Fruit fly (Drosophila melanogaster) Kc167 (cell line): ENCODE data around the gene CG4594.

Experiments
- Myc ChIP-seq: fragments of >200 bp; optimal IDR thresholded peaks from 2 replicates; lab custom pipeline; 2017; ENCODE audit warnings: missing external identifiers
- Sin3A ChIP-seq: fragments of >200 bp; optimal IDR thresholded peaks from 2 replicates; lab custom pipeline; 2018; ENCODE audit warnings: missing external identifiers
- h ChIP-seq: fragments of >200 bp; optimal IDR thresholded peaks from 3 replicates; lab custom pipeline; 2018; ENCODE audit warnings: missing external identifiers
- insv ChIP-seq: fragments of >200 bp; optimal IDR thresholded peaks from 3 replicates; lab custom pipeline; 2018; ENCODE audit warnings: missing external identifiers
- psq ChIP-seq: fragments of >200 bp; optimal IDR thresholded peaks from 2 replicates; lab custom pipeline; 2017; ENCODE audit warnings: missing external identifiers
- ttk ChIP-seq: sonication (Bioruptor generic); optimal IDR thresholded peaks from 2 replicates; lab custom pipeline; 2017; ENCODE audit warnings: missing external identifiers

CG4594 gene

DNA sequence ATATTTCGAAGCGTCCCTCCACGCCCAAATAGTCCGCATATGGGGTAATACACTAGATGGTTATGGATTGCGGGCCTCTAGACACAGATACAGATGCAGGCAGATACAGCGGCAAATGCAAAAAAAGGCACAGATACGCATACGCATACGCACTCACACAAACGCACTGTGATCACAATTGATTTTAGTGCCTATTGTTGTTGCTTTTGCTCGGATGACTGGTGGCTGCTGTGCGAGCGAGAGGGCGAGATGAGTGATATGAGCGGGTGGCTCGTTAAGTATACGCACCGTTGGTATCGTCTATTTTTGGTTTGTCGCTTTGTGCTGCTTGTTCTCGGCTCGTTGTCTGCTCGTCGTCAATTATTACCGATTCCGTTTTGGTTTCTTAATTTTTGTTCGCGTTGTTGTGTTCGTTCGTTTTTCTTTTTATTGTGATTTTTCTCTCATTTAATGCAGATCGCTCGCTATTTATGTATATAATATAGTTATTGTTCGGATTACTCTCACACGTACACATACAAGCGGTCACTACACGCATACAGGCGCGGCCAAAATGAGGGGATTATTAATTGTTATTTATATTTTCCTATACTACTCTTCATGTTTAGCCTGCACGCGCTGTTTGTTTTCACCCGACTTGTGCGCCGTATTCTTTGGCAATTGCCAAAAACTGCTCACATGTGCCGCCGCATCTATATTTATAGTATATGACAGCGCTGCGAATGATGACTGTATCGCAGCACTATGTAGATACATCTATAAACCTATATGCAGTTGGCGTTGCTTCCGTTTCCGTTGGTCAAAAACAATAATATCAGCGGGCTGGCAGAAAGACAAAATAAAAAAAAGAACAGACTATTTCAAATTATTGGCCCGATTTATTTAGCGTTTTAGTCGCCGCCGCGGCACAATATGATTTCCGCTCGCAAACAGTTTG lies 12.4 kb upstream of the CG4594 start:
- TF ChIP-seq insv (lab: Kevin White, UChicago) (no peak), Myc (lab: Kevin White, UChicago) (no peak), ttk (lab: Kevin White, UChicago) (no peak), Sin3A (lab: Kevin White, UChicago) (no peak)

DNA sequence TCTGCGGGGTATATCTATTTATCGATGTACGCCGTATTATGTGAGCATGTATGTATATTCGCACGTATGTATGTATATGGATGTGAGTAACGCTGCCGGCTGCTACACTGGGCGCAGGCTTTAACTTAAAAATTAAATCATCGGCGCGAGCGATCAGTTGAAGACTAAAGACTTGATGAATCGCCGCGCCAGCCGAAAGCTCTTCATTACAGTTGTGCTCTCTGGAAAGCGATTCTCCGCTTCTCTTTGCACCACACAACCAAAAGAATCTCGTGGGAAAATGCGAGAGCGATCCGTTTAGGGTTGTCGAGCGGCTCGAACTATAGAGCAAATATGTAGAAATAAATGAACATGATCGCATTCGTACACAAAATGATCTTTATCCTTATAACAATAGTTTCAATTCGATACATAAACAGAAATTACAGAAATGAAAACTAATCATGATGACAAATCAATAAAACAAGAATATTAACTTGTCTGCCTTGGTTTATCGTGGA lies 11.4 kb upstream of the CG4594 start, which contains the start of gene CG13124:
Gene CG13124, minus strand, starts transcription at position 166 of the 500 bp plus-strand sequence.
- TF ChIP-seq insv (lab: Kevin White, UChicago), result no peak
- no peak for TF ChIP-seq Myc (lab: Kevin White, UChicago)
- TF ChIP-seq ttk (lab: Kevin White, UChicago), result no peak
- TF ChIP-seq h (lab: Kevin White, UChicago), result no peak
- TF ChIP-seq Sin3A (lab: Kevin White, UChicago), result no peak
- no peak for TF ChIP-seq psq (lab: Kevin White, UChicago)

DNA sequence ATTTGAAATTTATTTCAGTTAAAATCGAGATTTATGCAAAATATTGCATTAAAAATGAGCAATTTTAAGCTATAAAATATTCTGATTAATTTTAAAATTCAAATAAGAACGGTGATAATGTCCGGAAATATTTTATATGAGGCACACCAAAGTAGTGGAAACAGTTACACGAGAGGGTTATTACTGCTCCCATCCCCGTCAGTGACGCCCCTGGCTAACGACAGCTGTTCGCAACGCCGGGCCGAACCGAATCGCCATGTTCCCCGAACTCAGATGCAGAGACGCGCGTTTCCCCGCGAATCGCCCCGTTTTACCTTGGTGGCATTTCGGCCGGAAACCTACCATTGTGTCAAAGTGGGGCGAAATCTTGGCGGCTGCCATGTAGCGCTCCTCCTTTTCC lies 8.2 kb upstream of the CG4594 start:
- TF ChIP-seq psq (lab: Kevin White, UChicago), result no peak
- no peak for TF ChIP-seq insv (lab: Kevin White, UChicago)
- TF ChIP-seq h (lab: Kevin White, UChicago), result no peak
- TF ChIP-seq Sin3A (lab: Kevin White, UChicago), result no peak
- TF ChIP-seq Myc (lab: Kevin White, UChicago), result no peak
- TF ChIP-seq ttk (lab: Kevin White, UChicago), result no peak

DNA sequence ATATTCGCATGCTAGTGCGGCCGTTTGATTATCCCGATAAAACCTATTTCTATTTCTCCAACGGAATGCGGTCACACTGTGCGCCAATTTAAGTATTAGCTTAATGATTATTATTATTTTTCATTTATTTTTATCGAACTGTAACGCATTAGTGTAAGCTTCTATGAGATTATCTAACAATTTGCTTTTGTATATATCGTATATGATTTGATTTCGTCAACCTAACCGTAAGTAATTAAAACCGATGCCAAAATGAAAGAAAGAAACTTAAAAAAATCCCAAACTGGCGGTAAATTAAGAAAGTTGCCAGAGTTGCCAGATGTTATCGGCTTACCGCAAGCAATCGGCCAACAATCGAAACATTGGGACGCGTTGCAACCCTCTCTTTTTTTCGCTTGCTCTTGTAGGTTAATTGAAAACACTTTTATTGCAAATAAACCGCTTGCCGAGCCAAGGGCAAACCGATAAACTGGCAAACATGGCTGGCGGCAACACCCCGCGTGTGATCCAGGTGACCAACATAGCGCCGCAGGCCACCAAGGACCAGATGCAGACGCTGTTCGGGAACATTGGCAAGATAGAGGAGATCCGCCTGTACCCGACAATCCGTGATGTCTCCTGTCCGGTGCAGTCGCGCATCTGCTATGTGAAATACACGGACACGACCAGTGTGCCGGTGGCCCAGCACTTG lies 7.2 kb upstream of the CG4594 start, which contains the start of the genes Etl1 and Srp54:
Gene Etl1, minus strand, starts transcription at position 39 of the 691 bp plus-strand sequence.
Gene Srp54, plus strand, starts transcription at position 342 of the 691 bp plus-strand sequence.
- TF ChIP-seq psq (lab: Kevin White, UChicago), result no peak
- no peak for TF ChIP-seq insv (lab: Kevin White, UChicago)
- no peak for TF ChIP-seq Sin3A (lab: Kevin White, UChicago)
- TF ChIP-seq ttk (lab: Kevin White, UChicago), result no peak
- no peak for TF ChIP-seq h (lab: Kevin White, UChicago)
- no peak for TF ChIP-seq Myc (lab: Kevin White, UChicago)

DNA sequence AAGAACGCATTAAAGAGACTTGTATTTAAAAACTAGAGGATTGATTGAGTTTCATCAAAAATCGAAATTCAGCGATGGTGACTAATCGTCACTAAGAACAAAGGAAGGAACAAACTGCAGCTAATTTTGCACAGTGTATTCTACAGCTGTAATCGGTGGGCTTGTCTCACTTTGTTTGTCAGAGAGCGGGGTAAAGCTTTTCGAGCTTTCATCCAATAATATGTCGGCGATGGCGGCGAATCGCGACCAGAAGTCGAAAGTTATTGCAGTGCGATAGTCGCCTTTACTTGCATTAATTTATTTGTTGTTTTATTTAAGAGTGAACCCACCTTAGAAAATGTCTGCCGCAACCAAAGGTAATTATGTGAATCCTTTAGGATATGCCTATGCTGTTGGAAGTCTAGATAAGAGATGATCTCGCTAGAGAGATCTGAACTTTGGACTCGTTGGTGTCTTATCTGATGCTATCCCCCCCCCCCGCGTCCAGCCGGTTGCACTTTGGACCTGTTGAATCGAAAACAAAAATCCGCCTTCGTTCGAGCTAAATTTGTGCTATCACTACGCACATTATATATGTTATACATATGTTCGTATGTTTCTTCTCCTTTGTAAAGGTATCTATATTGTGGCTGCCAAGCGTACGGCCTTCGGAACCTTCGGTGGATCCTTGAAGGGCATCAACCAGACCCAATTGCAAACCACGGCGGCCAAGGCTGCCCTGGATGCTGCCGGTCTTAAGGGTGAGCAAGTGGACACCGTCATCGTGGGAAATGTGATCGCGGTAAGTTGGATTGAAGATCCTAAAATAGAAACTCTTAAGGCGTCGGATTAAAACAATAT lies 4.7 kb upstream of the CG4594 start, which contains the start of gene yip2:
Gene yip2, plus strand, starts transcription at position 243 of the 840 bp plus-strand sequence.
- TF ChIP-seq h (lab: Kevin White, UChicago) (no peak), Sin3A (lab: Kevin White, UChicago) (no peak), ttk (lab: Kevin White, UChicago) (no peak), Myc (lab: Kevin White, UChicago) (no peak), insv (lab: Kevin White, UChicago) (no peak), psq (lab: Kevin White, UChicago) (no peak)

DNA sequence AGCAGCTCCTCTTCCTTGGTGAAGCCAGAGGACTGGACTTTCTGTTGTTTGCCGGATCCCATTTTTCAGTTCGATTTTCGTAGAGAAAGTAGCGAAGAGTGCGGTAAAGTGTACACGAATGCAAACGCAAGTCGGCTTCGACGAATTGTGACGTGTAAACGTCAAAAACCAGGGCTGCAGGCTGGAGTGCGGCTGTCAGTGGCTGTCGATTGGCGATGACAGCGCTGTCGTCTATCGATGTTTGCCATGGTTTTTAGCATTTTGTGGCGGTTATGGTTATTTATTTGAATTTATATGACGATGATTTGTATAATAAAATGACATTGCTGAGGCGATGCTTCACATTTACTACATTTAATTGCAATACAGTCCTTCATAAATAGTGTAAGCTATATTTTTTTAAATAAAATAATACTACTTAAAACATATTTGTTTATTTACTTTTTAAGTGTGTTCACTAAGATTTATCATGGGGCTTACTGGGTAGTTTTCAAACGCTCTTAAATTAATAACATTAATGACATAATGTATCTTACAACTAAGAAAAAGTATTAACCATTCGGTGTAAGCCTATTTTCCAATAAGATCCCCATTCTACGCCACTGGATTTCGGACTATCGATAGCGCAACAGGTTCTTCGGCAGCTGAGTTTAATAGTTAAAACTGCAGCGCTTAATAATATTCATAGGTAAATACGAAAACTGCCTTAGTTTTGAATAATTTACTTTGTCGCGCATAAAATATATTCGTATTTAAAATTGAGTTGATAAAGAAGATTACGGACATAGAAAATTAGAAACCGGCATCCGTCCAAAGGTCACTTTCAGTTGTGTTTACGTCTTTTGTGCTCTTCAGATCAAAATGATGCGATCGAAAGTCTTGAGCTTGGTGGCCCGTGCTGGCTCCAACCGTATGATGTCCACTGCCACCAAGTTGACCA lies 1.7 kb upstream of the CG4594 start, which contains the start of the genes CG5885 and CG4598:
Gene CG5885, minus strand, starts transcription at position 311 of the 940 bp plus-strand sequence.
Gene CG4598, plus strand, starts transcription at position 599 of the 940 bp plus-strand sequence.
- TF ChIP-seq psq (lab: Kevin White, UChicago), result no peak

DNA sequence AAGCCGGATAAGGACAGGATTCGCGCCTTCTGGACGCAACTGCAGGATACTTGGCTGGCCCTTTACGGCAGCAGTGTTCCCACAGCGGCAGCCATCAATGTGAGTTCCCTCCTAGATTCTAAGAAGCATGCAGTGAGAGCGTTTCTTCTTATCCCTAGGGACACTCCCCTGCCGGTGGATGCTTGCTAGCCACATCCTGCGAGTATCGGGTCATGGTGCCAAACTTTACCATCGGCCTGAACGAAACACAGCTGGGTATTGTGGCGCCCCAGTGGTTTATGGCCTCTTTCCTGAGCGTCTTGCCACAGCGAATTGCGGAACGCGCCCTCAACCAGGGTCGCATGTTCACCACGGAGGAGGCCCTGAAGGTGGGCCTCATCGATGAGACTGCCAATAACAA lies 742 bp upstream of the CG4594 start:
- TF ChIP-seq insv (lab: Kevin White, UChicago) (no peak), psq (lab: Kevin White, UChicago) (no peak), h (lab: Kevin White, UChicago) (no peak), Myc (lab: Kevin White, UChicago) (no peak), Sin3A (lab: Kevin White, UChicago) (no peak), ttk (lab: Kevin White, UChicago) (no peak)

DNA sequence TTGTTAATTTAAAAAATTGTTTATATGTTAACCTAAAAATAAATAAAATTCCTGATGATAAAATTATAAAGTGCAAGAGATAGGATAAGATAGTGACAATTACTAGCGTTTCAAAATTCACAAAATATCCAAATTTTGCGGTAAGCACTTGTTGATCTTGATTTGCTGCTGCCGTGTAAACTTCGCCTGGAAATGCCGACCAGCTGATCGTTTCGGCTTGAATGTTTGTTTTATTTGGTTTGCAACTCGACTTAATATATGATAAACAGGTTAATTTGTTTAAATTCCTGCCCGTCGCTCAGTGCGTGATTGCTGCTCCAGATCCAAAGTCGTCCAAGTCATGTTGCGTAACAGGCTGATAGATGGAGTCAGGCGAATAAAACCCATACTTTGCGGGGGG lies 1.4 kb downstream of the CG4594 start, which contains the start of gene CG4592:
Gene CG4592, plus strand, starts transcription at position 233 of the 400 bp plus-strand sequence.
- TF ChIP-seq insv (lab: Kevin White, UChicago) (no peak), ttk (lab: Kevin White, UChicago) (no peak), Myc (lab: Kevin White, UChicago) (no peak), Sin3A (lab: Kevin White, UChicago) (no peak), psq (lab: Kevin White, UChicago) (no peak), h (lab: Kevin White, UChicago) (no peak)

DNA sequence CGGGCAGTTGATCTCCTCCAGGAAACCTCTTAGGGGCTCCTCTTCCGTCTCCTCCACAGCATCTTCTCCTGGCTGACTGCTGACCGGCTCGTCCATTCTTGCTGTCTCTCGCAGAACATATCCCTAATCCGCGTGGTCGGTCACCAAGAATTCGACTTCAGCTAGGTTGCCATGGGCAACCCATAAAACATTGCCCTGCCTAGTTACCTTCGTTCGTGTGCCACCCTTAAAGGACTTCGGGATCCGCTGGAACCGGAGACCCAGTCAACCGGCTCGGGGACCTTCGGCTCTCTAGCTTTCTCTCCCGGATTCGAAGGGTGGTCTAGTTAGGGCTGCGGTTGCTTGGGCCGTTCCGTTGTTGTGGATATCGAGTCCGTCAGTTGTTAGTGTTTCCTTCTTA lies 4.8 kb downstream of the CG4594 start, which contains the start of the genes TbCMF46 and CG42366:
Gene TbCMF46, minus strand, starts transcription at position 101 of the 400 bp plus-strand sequence.
Gene CG42366, plus strand, starts transcription at position 397 of the 400 bp plus-strand sequence.
- TF ChIP-seq Myc (lab: Kevin White, UChicago) (no peak), insv (lab: Kevin White, UChicago) (no peak), ttk (lab: Kevin White, UChicago) (no peak), h (lab: Kevin White, UChicago) (no peak), Sin3A (lab: Kevin White, UChicago) (no peak), psq (lab: Kevin White, UChicago) (no peak)
